Fruit fly (Drosophila melanogaster) whole organism, embryonic: ENCODE data around the gene robo3.

ENCODE experiments used
- ATbp ChIP-seq: fragments of 200-800 bp; sonication (Bioruptor generic); optimal IDR thresholded peaks from 2 replicates; lab custom pipeline; 2017; ENCODE audit warnings: missing biosample characterization, mild to moderate bottlenecking, missing genetic modification characterization, missing genetic modification reagents
- Asciz ChIP-seq: fragments of 200-800 bp; sonication (Bioruptor generic); optimal IDR thresholded peaks from 2 replicates; lab custom pipeline; 2017; ENCODE audit warnings: missing biosample characterization, mild to moderate bottlenecking, missing genetic modification characterization, missing genetic modification reagents
- B-H2 ChIP-seq: fragments of 200-800 bp; sonication (Bioruptor generic); optimal IDR thresholded peaks from 2 replicates; lab custom pipeline; 2018; ENCODE audit warnings: missing biosample characterization, mild to moderate bottlenecking, missing genetic modification characterization
- CG12391 ChIP-seq: fragments of 200-800 bp; sonication (Bioruptor generic); optimal IDR thresholded peaks from 3 replicates; lab custom pipeline; 2018; ENCODE audit warnings: missing biosample characterization, mild to moderate bottlenecking, missing genetic modification characterization, moderate library complexity
- CG16779 ChIP-seq: fragments of 200-800 bp; sonication (Bioruptor generic); IDR thresholded peaks from 2 replicates; pipeline ENCODE4 v1.3.6; 2022; ENCODE audit warnings: missing biosample characterization, missing genetic modification characterization
- CG17328 ChIP-seq: fragments of 200-800 bp; sonication (Bioruptor generic); IDR thresholded peaks from 2 replicates; pipeline ENCODE4 v1.3.6; 2022; ENCODE audit warnings: missing biosample characterization, missing genetic modification characterization
- CG17802 ChIP-seq: fragments of 200-800 bp; sonication (Bioruptor generic); optimal IDR thresholded peaks from 2 replicates; lab custom pipeline; 2018; ENCODE audit warnings: missing biosample characterization, mild to moderate bottlenecking, missing genetic modification characterization, moderate library complexity
- CG17912 ChIP-seq: fragments of 200-800 bp; sonication (Bioruptor generic); optimal IDR thresholded peaks from 2 replicates; lab custom pipeline; 2018; ENCODE audit warnings: missing biosample characterization, mild to moderate bottlenecking, missing genetic modification characterization
- CG1792 ChIP-seq: fragments of 200-800 bp; sonication (Bioruptor generic); optimal IDR thresholded peaks from 2 replicates; lab custom pipeline; 2016; ENCODE audit warnings: missing biosample characterization, missing genetic modification characterization
- CG18476 ChIP-seq: fragments of 200-800 bp; sonication (Bioruptor generic); optimal IDR thresholded peaks from 2 replicates; lab custom pipeline; 2016; ENCODE audit warnings: missing biosample characterization, mild to moderate bottlenecking, missing genetic modification characterization
- CG3281 ChIP-seq: fragments of 200-800 bp; sonication (Bioruptor generic); optimal IDR thresholded peaks from 3 replicates; lab custom pipeline; 2017; ENCODE audit warnings: missing biosample characterization, mild to moderate bottlenecking, missing genetic modification characterization
- CG6813 ChIP-seq: fragments of 200-800 bp; sonication (Bioruptor generic); optimal IDR thresholded peaks from 2 replicates; lab custom pipeline; 2017; ENCODE audit warnings: missing biosample characterization, missing genetic modification characterization, mild to moderate bottlenecking, moderate library complexity, missing genetic modification reagents
- CG7271 ChIP-seq: fragments of 200-800 bp; sonication (Bioruptor generic); optimal IDR thresholded peaks from 2 replicates; lab custom pipeline; 2018; ENCODE audit warnings: missing biosample characterization, mild to moderate bottlenecking, missing genetic modification characterization, moderate library complexity
- CG7372 ChIP-seq: fragments of 200-800 bp; sonication (Bioruptor generic); IDR thresholded peaks from 2 replicates; pipeline ENCODE4 v1.3.6; 2022; ENCODE audit warnings: missing biosample characterization, missing genetic modification characterization
- CG7786 ChIP-seq: fragments of 200-800 bp; sonication (Bioruptor generic); optimal IDR thresholded peaks from 2 replicates; lab custom pipeline; 2016; ENCODE audit warnings: missing biosample characterization, missing genetic modification characterization
- CG7839 ChIP-seq: fragments of 200-800 bp; sonication (Bioruptor generic); optimal IDR thresholded peaks from 3 replicates; lab custom pipeline; 2018; ENCODE audit warnings: missing biosample characterization, mild to moderate bottlenecking, missing genetic modification characterization, moderate library complexity
- CG8765 ChIP-seq: fragments of 200-800 bp; sonication (Bioruptor generic); IDR thresholded peaks from 2 replicates; pipeline ENCODE4 v1.3.6; 2022; ENCODE audit warnings: missing biosample characterization, missing genetic modification characterization
- HLH3B ChIP-seq: fragments of 200-800 bp; sonication (Bioruptor generic); IDR thresholded peaks from 2 replicates; pipeline ENCODE4 v1.3.6; 2022; ENCODE audit warnings: missing biosample characterization, missing genetic modification characterization
- HLHmδ ChIP-seq: fragments of 200-800 bp; sonication (Bioruptor generic); optimal IDR thresholded peaks from 2 replicates; lab custom pipeline; 2018; ENCODE audit warnings: missing biosample characterization, mild to moderate bottlenecking, missing genetic modification characterization, moderate library complexity
- Mad ChIP-seq: fragments of 200-800 bp; sonication (Bioruptor generic); optimal IDR thresholded peaks from 2 replicates; lab custom pipeline; 2016; ENCODE audit warnings: missing biosample characterization, missing genetic modification characterization
- Med ChIP-seq: fragments of 200-800 bp; sonication (Bioruptor generic); peaks from one replicate; lab custom pipeline; 2016; ENCODE audit warnings: missing biosample characterization, missing genetic modification characterization, mild to moderate bottlenecking, inconsistent platforms, moderate library complexity
- NC2α ChIP-seq: fragments of 200-800 bp; sonication (Bioruptor generic); optimal IDR thresholded peaks from 2 replicates; lab custom pipeline; 2016; ENCODE audit warnings: missing biosample characterization, missing genetic modification characterization
- Ssrp ChIP-seq: fragments of 200-800 bp; sonication (Bioruptor generic); optimal IDR thresholded peaks from 2 replicates; lab custom pipeline; 2018; ENCODE audit warnings: missing biosample characterization, mild to moderate bottlenecking, missing genetic modification characterization, moderate library complexity
- ab ChIP-seq: fragments of 200-800 bp; sonication (Bioruptor generic); optimal IDR thresholded peaks from 2 replicates; lab custom pipeline; 2016; ENCODE audit warnings: missing biosample characterization, missing genetic modification characterization
- ci ChIP-seq: fragments of 200-800 bp; sonication (Bioruptor generic); IDR thresholded peaks from 3 replicates; pipeline ENCODE4 v1.3.6; 2022; ENCODE audit warnings: missing biosample characterization, missing genetic modification characterization
- crc ChIP-seq: fragments of 200-800 bp; sonication (Bioruptor generic); optimal IDR thresholded peaks from 2 replicates; lab custom pipeline; 2016; ENCODE audit warnings: missing biosample characterization, missing genetic modification characterization
- crp ChIP-seq, 2 experiments: fragments of 200-800 bp; sonication (Bioruptor generic); optimal IDR thresholded peaks; 2 replicates in 1 of 2; 3 replicates in 1 of 2; lab custom pipeline; 2017; ENCODE audit warnings: missing biosample characterization in 2 of 2, missing genetic modification characterization in 2 of 2, mild to moderate bottlenecking in 1 of 2, moderate library complexity in 1 of 2
- dan ChIP-seq: fragments of 200-800 bp; sonication (Bioruptor generic); IDR thresholded peaks from 2 replicates; pipeline ENCODE4 v1.3.6; 2022; ENCODE audit warnings: missing biosample characterization, missing genetic modification characterization
- dysf ChIP-seq: fragments of 200-800 bp; sonication (Bioruptor generic); IDR thresholded peaks from 3 replicates; pipeline ENCODE4 v1.3.6; 2022; ENCODE audit warnings: missing biosample characterization, missing genetic modification characterization
- fd3F ChIP-seq: fragments of 200-800 bp; sonication (Bioruptor generic); optimal IDR thresholded peaks from 2 replicates; lab custom pipeline; 2018; ENCODE audit warnings: missing biosample characterization, mild to moderate bottlenecking, missing genetic modification characterization, moderate library complexity
- gem ChIP-seq: fragments of 200-800 bp; sonication (Bioruptor generic); optimal IDR thresholded peaks from 2 replicates; lab custom pipeline; 2019; ENCODE audit warnings: missing biosample characterization, mild to moderate bottlenecking, missing genetic modification characterization, moderate library complexity
- hkb ChIP-seq, 2 experiments: fragments of 200-800 bp in 1 of 2; fragments of >200 bp in 1 of 2; sonication (Bioruptor generic) in 1 of 2; IDR thresholded peaks in 1 of 2; optimal IDR thresholded peaks in 1 of 2; 2 replicates each; pipeline versions ENCODE4 v1.3.6 to Lab custom; 2017 to 2022; ENCODE audit warnings: missing biosample characterization in 1 of 2, missing genetic modification characterization in 1 of 2
- lmd ChIP-seq: fragments of 200-800 bp; sonication (Bioruptor generic); IDR thresholded peaks from 2 replicates; pipeline ENCODE4 v1.3.6; 2022; ENCODE audit warnings: missing biosample characterization, missing genetic modification characterization
- lov ChIP-seq, 2 experiments: fragments of 200-800 bp in 1 of 2; fragments of >200 bp in 1 of 2; sonication (Bioruptor generic) in 1 of 2; IDR thresholded peaks in 1 of 2; optimal IDR thresholded peaks in 1 of 2; 2 replicates in 1 of 2; 3 replicates in 1 of 2; pipeline versions ENCODE4 v1.3.6 to Lab custom; 2017 to 2022; ENCODE audit warnings: missing biosample characterization in 1 of 2, missing genetic modification characterization in 1 of 2
- maf-S ChIP-seq: fragments of 200-800 bp; sonication (Bioruptor generic); optimal IDR thresholded peaks from 2 replicates; lab custom pipeline; 2016; ENCODE audit warnings: missing biosample characterization, missing genetic modification characterization
- onecut ChIP-seq: fragments of 200-800 bp; sonication (Bioruptor generic); IDR thresholded peaks from 2 replicates; pipeline ENCODE4 v1.3.6; 2022; ENCODE audit warnings: missing biosample characterization, missing genetic modification characterization
- otp ChIP-seq: fragments of 200-800 bp; sonication (Bioruptor generic); IDR thresholded peaks from 3 replicates; pipeline ENCODE4, ENCODE4 v1.3.6; 2022; ENCODE audit warnings: missing biosample characterization, missing genetic modification characterization
- prd ChIP-seq, 3 experiments: fragments of >200 bp in 2 of 3; fragments of 200-800 bp in 1 of 3; sonication (Bioruptor generic) in 1 of 3; optimal IDR thresholded peaks in 2 of 3; IDR thresholded peaks in 1 of 3; 2 replicates in 2 of 3; 3 replicates in 1 of 3; pipeline versions ENCODE4 v1.3.6 to Lab custom; 2017 to 2022; ENCODE audit warnings: missing biosample characterization in 1 of 3, missing genetic modification characterization in 1 of 3
- ranshi ChIP-seq: fragments of 200-800 bp; sonication (Bioruptor generic); IDR thresholded peaks from 2 replicates; pipeline ENCODE4 v1.3.6; 2022; ENCODE audit warnings: missing biosample characterization, missing genetic modification characterization
- scrt ChIP-seq: fragments of 200-800 bp; sonication (Bioruptor generic); optimal IDR thresholded peaks from 2 replicates; lab custom pipeline; 2018; ENCODE audit warnings: missing biosample characterization, mild to moderate bottlenecking, missing genetic modification characterization, moderate library complexity
- sens ChIP-seq: fragments of 200-800 bp; sonication (Bioruptor generic); peaks from one replicate; lab custom pipeline; 2016; ENCODE audit warnings: missing biosample characterization, missing genetic modification characterization
- sqz ChIP-seq: fragments of 200-800 bp; sonication (Bioruptor generic); optimal IDR thresholded peaks from 3 replicates; lab custom pipeline; 2018; ENCODE audit warnings: missing biosample characterization, mild to moderate bottlenecking, missing genetic modification characterization
- twi ChIP-seq: fragments of 200-800 bp; optimal IDR thresholded peaks from 2 replicates; lab custom pipeline; 2019; ENCODE audit warnings: missing biosample characterization, mild to moderate bottlenecking, missing genetic modification characterization, moderate library complexity
- wor ChIP-seq: fragments of 200-800 bp; sonication (Bioruptor generic); IDR thresholded peaks from 2 replicates; pipeline ENCODE4 v1.3.6; 2022; ENCODE audit warnings: missing biosample characterization, missing genetic modification characterization
- zfh1 ChIP-seq: fragments of 200-800 bp; sonication (Bioruptor generic); IDR thresholded peaks from 3 replicates; pipeline ENCODE4 v1.3.6; 2022; ENCODE audit warnings: missing biosample characterization, missing genetic modification characterization

Gene robo3

dm6 chr2L:1230691-1231090 lies 25.5 kb upstream of the robo3 start (continued):
- TF ChIP-seq Asciz (no peak), CG17802 (tag; lab: Kevin White, UChicago) (no peak), hkb (optimal IDR thresholded peaks at IDR 0.05; lab: Kevin White, UChicago) (no peak), hkb (GFP tag; IDR thresholded peaks at IDR 0.05; lab: Robert Waterston, UW) (peak; percentile 68), HLHmδ (GFP tag; lab: Kevin White, UChicago) (no peak), sqz (no peak), NC2α (no peak), Mad (no peak)

dm6 chr2L:1239736-1240135 lies 16.5 kb upstream of the robo3 start, which contains the start of gene CG5397:
Gene CG5397, plus strand, starts transcription at chr2L:1240036.
- TF ChIP-seq B-H2 (GFP tag; lab: Kevin White, UChicago) = no peak
- 0 out of 2 replicates have a peak, but pooled peaks have one; percentile 7 for TF ChIP-seq dan (GFP tag; lab: Robert Waterston, UW)

- TF ChIP-seq CG6813 (GFP tag; lab: Kevin White, UChicago) (no peak), maf-S (GFP tag; lab: Kevin White, UChicago) (no peak), crp (GFP tag; optimal IDR thresholded peaks at IDR 0.05; lab: Kevin White, UChicago) (no peak), CG17912 (GFP tag; lab: Kevin White, UChicago) (no peak), dysf (no peak), CG3281 (GFP tag; lab: Kevin White, UChicago) (no peak), CG7372 (no peak), fd3F (no peak), CG7271 (tag; lab: Kevin White, UChicago) (no peak), CG1792 (GFP tag; lab: Kevin White, UChicago) (no peak), Ssrp (tag; lab: Kevin White, UChicago) (no peak), ab (no peak), CG16779 (GFP tag; lab: Robert Waterston, UW) (no peak), CG12391 (tag; lab: Kevin White, UChicago) (no peak), CG8765 (GFP tag; lab: Robert Waterston, UW) (no peak), wor (GFP tag; lab: Robert Waterston, UW) (no peak), CG7786 (GFP tag; lab: Kevin White, UChicago) (no peak), CG18476 (no peak)
These were observed 3.0 kb upstream of the robo3 start for dm6 chr2L:1253235-1253634.

dm6 chr2L:1262684-1263083 lies 6.5 kb downstream of the robo3 start:
- TF ChIP-seq scrt (GFP tag; lab: Kevin White, UChicago) (peak; percentile 70), twi (no peak), onecut (GFP tag; lab: Robert Waterston, UW) (peak; percentile 68)

dm6 chr2L:1312321-1312720 lies 56.1 kb downstream of the robo3 start:
- TF ChIP-seq crc (GFP tag; lab: Kevin White, UChicago) (no peak), ranshi (GFP tag; lab: Robert Waterston, UW) (peak; percentile 8; the same call in 1 of the 2 replicates), CG17328 (GFP tag; lab: Robert Waterston, UW) (peak; percentile 57; the same call in 1 of the 2 replicates), prd (optimal IDR thresholded peaks at IDR 0.05; lab: Kevin White, UChicago) (no peak), prd (GFP tag; IDR thresholded peaks at IDR 0.05; lab: Robert Waterston, UW) (peak; percentile 30; the same call in 1 of the 3 replicates), sens (GFP tag; lab: Kevin White, UChicago) (peak; percentile 72), Med (peak; percentile 66), otp (GFP tag; lab: Robert Waterston, UW) (0 out of 3 replicates have a peak, but pooled peaks have one; percentile 17), ci (GFP tag; lab: Robert Waterston, UW) (peak; percentile 30; the same call in 2 of the 3 replicates), lmd (GFP tag; lab: Robert Waterston, UW) (peak; percentile 33; the same call in 1 of the 2 replicates), CG7839 (tag; lab: Kevin White, UChicago) (peak; percentile 18), lov (optimal IDR thresholded peaks at IDR 0.05; lab: Kevin White, UChicago) (no peak), lov (GFP tag; IDR thresholded peaks at IDR 0.05; lab: Robert Waterston, UW) (no peak), zfh1 (GFP tag; lab: Robert Waterston, UW) (0 out of 3 replicates have a peak, but pooled peaks have one; percentile 29), gem (tag; lab: Kevin White, UChicago) (peak; percentile 47), HLH3B (GFP tag; lab: Robert Waterston, UW) (peak; percentile 42; the same call in 1 of the 2 replicates), ATbp (GFP tag; lab: Kevin White, UChicago) (peak; percentile 40)
